Worm (Caenorhabditis elegans) whole organism, young adult: ENCODE measurements around the gene mtrf-1L.
A peak's percentile ranks its signal among the peaks of the same experiment; 100 is the strongest.

ENCODE experiments used
- B0019.2 ChIP-seq: fragments of 200-800 bp; sonication (Bioruptor generic); conservative IDR thresholded peaks from 2 replicates; pipeline ENCODE4 v1.3.6; 2022; ENCODE audit warnings: missing genetic modification reagents, missing genetic modification characterization, missing compliant biosample characterization
- B0035.1 ChIP-seq: sonication (generic microtip); optimal IDR thresholded peaks from 2 replicates; lab custom pipeline; 2016; ENCODE audit warnings: missing genetic modification characterization, mild to moderate bottlenecking, missing compliant biosample characterization, missing genotype, missing genetic modification reagents
- B0261.1 ChIP-seq: sonication (generic microtip); optimal IDR thresholded peaks from 2 replicates; lab custom pipeline; 2016; ENCODE audit warnings: mild to moderate bottlenecking, missing genetic modification characterization, moderate library complexity, missing compliant biosample characterization
- B0336.3 ChIP-seq: fragments of 200-800 bp; sonication (Bioruptor generic); IDR thresholded peaks from 2 replicates; pipeline ENCODE4 v1.3.6; 2022; ENCODE audit warnings: missing genetic modification characterization, missing compliant biosample characterization
- F22D6.2 ChIP-seq: sonication (generic microtip); optimal IDR thresholded peaks from 2 replicates; lab custom pipeline; 2016; ENCODE audit warnings: mild to moderate bottlenecking, missing genetic modification characterization, missing compliant biosample characterization
- F23B12.7 ChIP-seq: sonication (generic microtip); optimal IDR thresholded peaks from 2 replicates; lab custom pipeline; 2017; ENCODE audit warnings: missing genetic modification characterization, mild to moderate bottlenecking, missing compliant biosample characterization, antibody characterized with exemption, moderate library complexity; ENCODE audit not compliant: insufficient read depth
- F37B4.10 ChIP-seq: fragments of 200-800 bp; sonication (Bioruptor generic); IDR thresholded peaks from 2 replicates; pipeline ENCODE4 v1.3.6; 2022; ENCODE audit warnings: missing genetic modification characterization, missing compliant biosample characterization
- F39B2.1 ChIP-seq: fragments of 200-800 bp; sonication (Bioruptor generic); IDR thresholded peaks from 2 replicates; pipeline ENCODE4 v1.3.6; 2022; ENCODE audit warnings: missing genetic modification reagents, missing genetic modification characterization, missing compliant biosample characterization
- F57C9.4 ChIP-seq: sonication (generic microtip); optimal IDR thresholded peaks from 2 replicates; lab custom pipeline; 2017; ENCODE audit warnings: mild to moderate bottlenecking, missing genetic modification characterization, missing compliant biosample characterization
- K11D2.4 ChIP-seq: fragments of 200-800 bp; sonication (Bioruptor generic); IDR thresholded peaks from 2 replicates; pipeline ENCODE4 v1.3.6; 2022; ENCODE audit warnings: missing genetic modification reagents, missing genetic modification characterization, missing compliant biosample characterization
- Y56A3A.18 ChIP-seq: fragments of 200-800 bp; sonication (Bioruptor generic); IDR thresholded peaks from 2 replicates; pipeline ENCODE4 v1.3.6; 2022; ENCODE audit warnings: missing genetic modification reagents, missing genetic modification characterization, missing compliant biosample characterization
- Y79H2A.3 ChIP-seq: fragments of 200-800 bp; sonication (Bioruptor generic); conservative IDR thresholded peaks from 2 replicates; pipeline ENCODE4 v1.3.6; 2022; ENCODE audit warnings: missing genetic modification reagents, missing genetic modification characterization, missing compliant biosample characterization
- ZK185.1 ChIP-seq: sonication (generic microtip); optimal IDR thresholded peaks from 2 replicates; lab custom pipeline; 2016; ENCODE audit warnings: mild to moderate bottlenecking, missing genetic modification characterization, missing compliant biosample characterization; ENCODE audit not compliant: poor library complexity, severe bottlenecking
- ama-1 ChIP-seq, 3 experiments: fragments of 150-350 bp in 1 of 3; sonication (generic microtip) in 2 of 3; optimal IDR thresholded peaks; 2 replicates each; lab custom pipeline; 2014 to 2018; ENCODE audit warnings: missing biosample characterization in 2 of 3, missing genetic modification characterization in 2 of 3, missing genetic modification reagents in 2 of 3
- aptf-3 ChIP-seq: fragments of 200-800 bp; sonication (Bioruptor generic); IDR thresholded peaks from 2 replicates; pipeline ENCODE4 v1.3.6; 2022; ENCODE audit warnings: missing genetic modification characterization, missing compliant biosample characterization
- attf-6 ChIP-seq: fragments of 200-800 bp; sonication (Bioruptor generic); IDR thresholded peaks from 2 replicates; pipeline ENCODE4 v1.3.6; 2022; ENCODE audit warnings: missing genetic modification reagents, missing genetic modification characterization, missing compliant biosample characterization
- bed-2 ChIP-seq: fragments of 200-800 bp; sonication (Bioruptor generic); IDR thresholded peaks from 2 replicates; pipeline ENCODE4 v1.3.6; 2022; ENCODE audit warnings: missing genetic modification reagents, missing genetic modification characterization, missing compliant biosample characterization
- ceh-91 ChIP-seq: fragments of 200-800 bp; sonication (Bioruptor generic); IDR thresholded peaks from 2 replicates; pipeline ENCODE4 v1.3.6; 2022; ENCODE audit warnings: missing genetic modification reagents, missing genetic modification characterization, missing compliant biosample characterization
- dox-1 ChIP-seq: fragments of 200-800 bp; sonication (Bioruptor generic); IDR thresholded peaks from 2 replicates; pipeline ENCODE4 v1.3.6; 2022; ENCODE audit warnings: missing genetic modification reagents, missing genetic modification characterization, missing compliant biosample characterization
- dpl-1 ChIP-seq: fragments of 150-350 bp; optimal IDR thresholded peaks from 2 replicates; lab custom pipeline; 2014; ENCODE audit warnings: missing biosample characterization, missing genetic modification reagents, missing genetic modification characterization
- efl-1 ChIP-seq: fragments of 150-350 bp; optimal IDR thresholded peaks from 2 replicates; lab custom pipeline; 2014; ENCODE audit warnings: missing biosample characterization, missing genetic modification reagents, missing genetic modification characterization
- egl-44 ChIP-seq: fragments of 200-800 bp; sonication (Bioruptor generic); IDR thresholded peaks from 2 replicates; pipeline ENCODE4 v1.3.6; 2022; ENCODE audit warnings: missing genetic modification reagents, missing genetic modification characterization, missing compliant biosample characterization
- egrh-3 ChIP-seq: fragments of 200-800 bp; sonication (Bioruptor generic); IDR thresholded peaks from 2 replicates; pipeline ENCODE4 v1.3.6; 2022; ENCODE audit warnings: missing genetic modification reagents, missing genetic modification characterization, missing compliant biosample characterization
- ekl-4 ChIP-seq: fragments of 200-800 bp; sonication (Bioruptor generic); IDR thresholded peaks from 2 replicates; pipeline ENCODE4 v1.3.6; 2022; ENCODE audit warnings: missing genetic modification reagents, missing genetic modification characterization, missing compliant biosample characterization
- gei-17 ChIP-seq: fragments of 200-800 bp; sonication (Bioruptor generic); optimal IDR thresholded peaks from 2 replicates; lab custom pipeline; 2018; ENCODE audit warnings: mild to moderate bottlenecking, missing genetic modification characterization, missing compliant biosample characterization
- hrde-1 ChIP-seq: sonication (generic microtip); optimal IDR thresholded peaks from 2 replicates; lab custom pipeline; 2016; ENCODE audit warnings: missing genetic modification characterization, mild to moderate bottlenecking, missing compliant biosample characterization, moderate library complexity, missing genotype, missing genetic modification reagents, borderline replicate concordance
- hsf-1 ChIP-seq: fragments of 200-800 bp; sonication (Bioruptor generic); IDR thresholded peaks from 2 replicates; pipeline ENCODE4 v1.3.6; 2022; ENCODE audit warnings: missing genetic modification reagents, missing genetic modification characterization, missing compliant biosample characterization
- lag-1 ChIP-seq: fragments of 200-800 bp; sonication (Bioruptor generic); IDR thresholded peaks from 2 replicates; pipeline ENCODE4 v1.3.6; 2022; ENCODE audit warnings: missing genetic modification reagents, missing genetic modification characterization, missing compliant biosample characterization
- lin-26 ChIP-seq: fragments of 200-800 bp; sonication (Bioruptor generic); IDR thresholded peaks from 2 replicates; pipeline ENCODE4 v1.3.6; 2022; ENCODE audit warnings: missing genetic modification reagents, missing genetic modification characterization, missing compliant biosample characterization
- mel-28 ChIP-seq: sonication (generic microtip); optimal IDR thresholded peaks from 2 replicates; lab custom pipeline; 2016; ENCODE audit warnings: borderline replicate concordance, mild to moderate bottlenecking, missing genetic modification characterization, missing compliant biosample characterization
- mxl-1 ChIP-seq: sonication (generic microtip); optimal IDR thresholded peaks from 2 replicates; lab custom pipeline; 2016; ENCODE audit warnings: missing genetic modification characterization, missing compliant biosample characterization
- nhr-80 ChIP-seq: sonication (generic microtip); optimal IDR thresholded peaks from 2 replicates; lab custom pipeline; 2016; ENCODE audit warnings: missing genetic modification characterization, missing compliant biosample characterization
- pha-4 ChIP-seq: fragments of 150-350 bp; sonication (generic microtip); optimal IDR thresholded peaks from 2 replicates; lab custom pipeline; 2014; ENCODE audit warnings: missing biosample characterization, missing genetic modification reagents, missing genetic modification characterization
- rcor-1 ChIP-seq: fragments of 200-800 bp; sonication (Bioruptor generic); IDR thresholded peaks from 2 replicates; pipeline ENCODE4 v1.3.6; 2022; ENCODE audit warnings: missing genetic modification reagents, missing genetic modification characterization, missing compliant biosample characterization
- repo-1 ChIP-seq: sonication (generic microtip); optimal IDR thresholded peaks from 2 replicates; lab custom pipeline; 2017; ENCODE audit warnings: mild to moderate bottlenecking, missing genetic modification characterization, missing compliant biosample characterization
- rpc-1 ChIP-seq, 2 experiments: fragments of 150-350 bp in 1 of 2; sonication (generic microtip) in 1 of 2; optimal IDR thresholded peaks; 2 replicates each; lab custom pipeline; 2014 to 2018; ENCODE audit warnings: missing biosample characterization in 1 of 2, missing genetic modification characterization in 1 of 2, missing genetic modification reagents in 1 of 2, missing genotype in 1 of 2
- sea-2 ChIP-seq: fragments of 200-800 bp; sonication (Bioruptor generic); IDR thresholded peaks from 2 replicates; pipeline ENCODE4 v1.3.6; 2022; ENCODE audit warnings: missing genetic modification characterization, missing compliant biosample characterization
- snpc-1.1 ChIP-seq: sonication (generic microtip); optimal IDR thresholded peaks from 2 replicates; lab custom pipeline; 2017; ENCODE audit warnings: missing genetic modification characterization, mild to moderate bottlenecking, missing compliant biosample characterization, antibody characterized with exemption, moderate library complexity, missing genotype, missing genetic modification reagents; ENCODE audit not compliant: insufficient read depth
- snpc-4 ChIP-seq, 5 experiments: fragments of 150-350 bp in 1 of 5; sonication (generic microtip) in 4 of 5; optimal IDR thresholded peaks; 2 replicates each; lab custom pipeline; 2014 to 2018; ENCODE audit warnings: missing genetic modification characterization in 5 of 5, missing biosample characterization in 3 of 5, antibody characterized with exemption in 2 of 5, mild to moderate bottlenecking in 2 of 5, missing compliant biosample characterization in 2 of 5, missing genotype in 2 of 5, moderate library complexity in 2 of 5, missing genetic modification reagents in 1 of 5
- sptf-2 ChIP-seq: fragments of 200-800 bp; sonication (Bioruptor generic); optimal IDR thresholded peaks from 2 replicates; lab custom pipeline; 2018; ENCODE audit warnings: mild to moderate bottlenecking, missing genetic modification characterization, missing compliant biosample characterization
- tbx-9 ChIP-seq: sonication (generic microtip); optimal IDR thresholded peaks from 2 replicates; lab custom pipeline; 2016; ENCODE audit warnings: borderline replicate concordance, missing genetic modification characterization, inconsistent platforms, missing compliant biosample characterization
- tlf-1 ChIP-seq: fragments of 200-800 bp; sonication (Bioruptor generic); optimal IDR thresholded peaks from 2 replicates; lab custom pipeline; 2018; ENCODE audit warnings: mild to moderate bottlenecking, missing genetic modification characterization, missing compliant biosample characterization
- unc-130 ChIP-seq: sonication (generic microtip); optimal IDR thresholded peaks from 2 replicates; lab custom pipeline; 2016; ENCODE audit warnings: missing genetic modification reagents, missing genetic modification characterization, missing compliant biosample characterization
- unc-62 ChIP-seq: fragments of 150-350 bp; optimal IDR thresholded peaks from 2 replicates; lab custom pipeline; 2014; ENCODE audit warnings: missing biosample characterization, missing genetic modification reagents, missing genetic modification characterization
- ztf-3 ChIP-seq: fragments of 200-800 bp; sonication (Bioruptor generic); optimal IDR thresholded peaks from 2 replicates; lab custom pipeline; 2018; ENCODE audit warnings: mild to moderate bottlenecking, missing genetic modification characterization, missing compliant biosample characterization

Gene mtrf-1L

ce11 chrIV:5206716-5207115 is 19.8 kb downstream of the mtrf-1L start:
- TF ChIP-seq attf-6, result 0 out of 2 replicates have a peak, but pooled peaks have one; percentile 41
- TF ChIP-seq pha-4 (tag; lab: Kevin White, UChicago), result no peak
- TF ChIP-seq F37B4.10 (GFP tag; lab: Robert Waterston, UW), result no peak
- no peak for TF ChIP-seq dpl-1 (GFP tag; lab: Kevin White, UChicago)
- TF ChIP-seq snpc-4 (GFP tag; optimal IDR thresholded peaks at IDR 0.05; lab: Kevin White, UChicago), result no peak
- peak in 1 of 4 experiments; percentile 74 for TF ChIP-seq snpc-4 (tag; optimal IDR thresholded peaks at IDR 0.05; lab: Kevin White, UChicago)
- TF ChIP-seq B0261.1 (tag; lab: Kevin White, UChicago), result no peak
- TF ChIP-seq ama-1 (optimal IDR thresholded peaks at IDR 0.05; lab: Kevin White, UChicago), result no peak
- TF ChIP-seq ama-1 (GFP tag; optimal IDR thresholded peaks at IDR 0.05; lab: Kevin White, UChicago), result peak in 1 of 2 experiments; percentile 22
- peak; percentile 75 for TF ChIP-seq Y79H2A.3 (GFP tag; lab: Robert Waterston, UW)
- TF ChIP-seq hrde-1 (tag; lab: Kevin White, UChicago), result peak; percentile 3
- no peak for TF ChIP-seq ZK185.1 (tag; lab: Kevin White, UChicago)
- TF ChIP-seq ekl-4 (GFP tag; lab: Robert Waterston, UW), result 0 out of 2 replicates have a peak, but pooled peaks have one; percentile 19
- no peak for TF ChIP-seq mxl-1 (tag; lab: Kevin White, UChicago)
- TF ChIP-seq ceh-91 (GFP tag; lab: Robert Waterston, UW), result no peak
- TF ChIP-seq, all 124 proteins: peak for 6

- TF ChIP-seq lag-1 (GFP tag; lab: Robert Waterston, UW) (no peak), Y56A3A.18 (GFP tag; lab: Robert Waterston, UW) (no peak), egl-44 (GFP tag; lab: Robert Waterston, UW) (no peak), B0035.1 (tag; lab: Kevin White, UChicago) (no peak), snpc-1.1 (tag; lab: Kevin White, UChicago) (peak; percentile 46), hsf-1 (GFP tag; lab: Robert Waterston, UW) (no peak), B0336.3 (GFP tag; lab: Robert Waterston, UW) (peak; percentile 65), Y79H2A.3 (GFP tag; lab: Robert Waterston, UW) (no peak), egrh-3 (GFP tag; lab: Robert Waterston, UW) (no peak), F39B2.1 (no peak), rpc-1 (optimal IDR thresholded peaks at IDR 0.05; lab: Kevin White, UChicago) (no peak), rpc-1 (tag; optimal IDR thresholded peaks at IDR 0.05; lab: Kevin White, UChicago) (no peak), dox-1 (GFP tag; lab: Robert Waterston, UW) (peak; percentile 86; the same call in 1 of the 2 replicates), nhr-80 (tag; lab: Kevin White, UChicago) (peak; percentile 27), bed-2 (GFP tag; lab: Robert Waterston, UW) (no peak), rcor-1 (GFP tag; lab: Robert Waterston, UW) (peak; percentile 62), F23B12.7 (tag; lab: Kevin White, UChicago) (peak; percentile 72), mel-28 (tag; lab: Kevin White, UChicago) (no peak), F22D6.2 (no peak), sea-2 (GFP tag; lab: Robert Waterston, UW) (no peak), tbx-9 (tag; lab: Kevin White, UChicago) (no peak), efl-1 (peak; percentile 67), K11D2.4 (peak; percentile 42; the same call in 1 of the 2 replicates), ZK185.1 (tag; lab: Kevin White, UChicago) (peak; percentile 56), sptf-2 (GFP tag; lab: Kevin White, UChicago) (peak; percentile 34), B0261.1 (tag; lab: Kevin White, UChicago) (no peak), repo-1 (tag; lab: Kevin White, UChicago) (no peak), tlf-1 (GFP tag; lab: Kevin White, UChicago) (peak; percentile 64), lin-26 (GFP tag; lab: Robert Waterston, UW) (no peak), F57C9.4 (no peak), unc-62 (GFP tag; lab: Kevin White, UChicago) (no peak), gei-17 (GFP tag; lab: Kevin White, UChicago) (no peak), B0019.2 (no peak), ztf-3 (GFP tag; lab: Kevin White, UChicago) (no peak), unc-130 (GFP tag; lab: Kevin White, UChicago) (no peak), aptf-3 (GFP tag; lab: Robert Waterston, UW) (no peak)
Observed at ce11 chrIV:5209390-5209789, 22.4 kb downstream of the mtrf-1L start, which contains the start of the genes Y59E9AL.36 and nbet-1. Gene Y59E9AL.36, minus strand, starts transcription at chrIV:5209481. Gene nbet-1, plus strand, starts transcription at chrIV:5209501.
